Worm (Caenorhabditis elegans) whole organism, L2 larva: ENCODE data around the gene Y39H10B.2.

ENCODE experiments used
- C34F6.9 ChIP-seq: fragments of 150-350 bp; optimal IDR thresholded peaks from 2 replicates; lab custom pipeline; 2014; ENCODE audit warnings: missing biosample characterization, missing genetic modification characterization
- F13H6.1 ChIP-seq: sonication (generic microtip); optimal IDR thresholded peaks from 2 replicates; lab custom pipeline; 2016; ENCODE audit warnings: missing genetic modification characterization, missing compliant biosample characterization
- R02D3.7 ChIP-seq: fragments of 150-350 bp; optimal IDR thresholded peaks from 2 replicates; lab custom pipeline; 2014; ENCODE audit warnings: missing biosample characterization, missing genetic modification characterization
- Y55F3AM.14 ChIP-seq: fragments of 200-800 bp; sonication (Bioruptor generic); optimal IDR thresholded peaks from 2 replicates; lab custom pipeline; 2018; ENCODE audit warnings: mild to moderate bottlenecking, missing genetic modification characterization, missing compliant biosample characterization
- ZK546.5 ChIP-seq: sonication (generic microtip); optimal IDR thresholded peaks from 2 replicates; lab custom pipeline; 2017; ENCODE audit warnings: missing biosample characterization, missing genetic modification characterization
- aly-2 ChIP-seq: fragments of 150-350 bp; optimal IDR thresholded peaks from 2 replicates; lab custom pipeline; 2014; ENCODE audit warnings: missing biosample characterization, missing genetic modification characterization
- ceh-16 ChIP-seq: fragments of 150-350 bp; optimal IDR thresholded peaks from 2 replicates; lab custom pipeline; 2014; ENCODE audit warnings: missing biosample characterization, missing genetic modification characterization
- ceh-82 ChIP-seq: fragments of 150-350 bp; optimal IDR thresholded peaks from 2 replicates; lab custom pipeline; 2014; ENCODE audit warnings: missing biosample characterization, missing genetic modification characterization
- crh-2 ChIP-seq: sonication (generic microtip); optimal IDR thresholded peaks from 2 replicates; lab custom pipeline; 2017; ENCODE audit warnings: missing biosample characterization, missing genetic modification characterization
- egl-27 ChIP-seq: sonication (generic microtip); optimal IDR thresholded peaks from 3 replicates; lab custom pipeline; 2017; ENCODE audit warnings: missing biosample characterization, missing genetic modification reagents, missing genetic modification characterization
- elt-1 ChIP-seq: fragments of 150-350 bp; optimal IDR thresholded peaks from 2 replicates; lab custom pipeline; 2014; ENCODE audit warnings: missing biosample characterization, missing genetic modification characterization
- elt-3 ChIP-seq: sonication (generic microtip); optimal IDR thresholded peaks from 2 replicates; lab custom pipeline; 2017; ENCODE audit warnings: missing biosample characterization, missing genetic modification characterization
- fos-1 ChIP-seq: fragments of 150-350 bp; optimal IDR thresholded peaks from 2 replicates; lab custom pipeline; 2014; ENCODE audit warnings: missing biosample characterization, missing genetic modification characterization
- gmeb-1 ChIP-seq: fragments of 150-350 bp; optimal IDR thresholded peaks from 2 replicates; lab custom pipeline; 2014; ENCODE audit warnings: missing biosample characterization, missing genetic modification characterization
- lin-11 ChIP-seq: fragments of 150-350 bp; sonication (generic microtip); optimal IDR thresholded peaks from 2 replicates; lab custom pipeline; 2014; ENCODE audit warnings: missing biosample characterization, missing genetic modification characterization, inconsistent platforms, mixed read lengths
- lin-13 ChIP-seq: fragments of 150-350 bp; optimal IDR thresholded peaks from 2 replicates; lab custom pipeline; 2014; ENCODE audit warnings: missing biosample characterization, missing genetic modification reagents, missing genetic modification characterization
- lin-39 ChIP-seq: fragments of 150-350 bp; optimal IDR thresholded peaks from 2 replicates; lab custom pipeline; 2014; ENCODE audit warnings: missing biosample characterization, missing genetic modification reagents, missing genetic modification characterization
- lsy-2 ChIP-seq, 2 experiments: fragments of 150-350 bp in 1 of 2; sonication (generic microtip) in 1 of 2; optimal IDR thresholded peaks; 2 replicates each; lab custom pipeline; 2014 to 2017; ENCODE audit warnings: missing biosample characterization in 2 of 2, missing genetic modification characterization in 2 of 2
- mab-5 ChIP-seq: fragments of 150-350 bp; optimal IDR thresholded peaks from 2 replicates; lab custom pipeline; 2014; ENCODE audit warnings: missing biosample characterization, missing genetic modification characterization
- mdl-1 ChIP-seq, 2 experiments: fragments of 150-350 bp in 1 of 2; sonication (generic microtip) in 1 of 2; optimal IDR thresholded peaks; 2 replicates each; lab custom pipeline; 2017; ENCODE audit warnings: missing biosample characterization in 2 of 2, missing genetic modification characterization in 2 of 2
- nhr-10 ChIP-seq: sonication (generic microtip); optimal IDR thresholded peaks from 2 replicates; lab custom pipeline; 2017; ENCODE audit warnings: missing biosample characterization, missing genetic modification characterization
- nhr-12 ChIP-seq: fragments of 150-350 bp; optimal IDR thresholded peaks from 2 replicates; lab custom pipeline; 2014; ENCODE audit warnings: missing biosample characterization, missing genetic modification characterization
- nhr-129 ChIP-seq: fragments of 150-350 bp; optimal IDR thresholded peaks from 2 replicates; lab custom pipeline; 2014; ENCODE audit warnings: missing biosample characterization, missing genetic modification characterization
- nhr-21 ChIP-seq: fragments of 150-350 bp; optimal IDR thresholded peaks from 2 replicates; lab custom pipeline; 2014; ENCODE audit warnings: missing biosample characterization, missing genetic modification characterization
- nhr-237 ChIP-seq: fragments of 150-350 bp; optimal IDR thresholded peaks from 2 replicates; lab custom pipeline; 2014; ENCODE audit warnings: missing biosample characterization, missing genetic modification characterization
- nhr-25 ChIP-seq: fragments of 150-350 bp; sonication (generic microtip); optimal IDR thresholded peaks from 3 replicates; lab custom pipeline; 2014; ENCODE audit warnings: missing biosample characterization, missing genetic modification characterization
- sem-4 ChIP-seq: fragments of 150-350 bp; optimal IDR thresholded peaks from 2 replicates; lab custom pipeline; 2014; ENCODE audit warnings: missing biosample characterization, missing genetic modification reagents, missing genetic modification characterization
- sma-3 ChIP-seq: sonication (generic microtip); optimal IDR thresholded peaks from 2 replicates; lab custom pipeline; 2016; ENCODE audit warnings: missing genetic modification reagents, missing genetic modification characterization, missing compliant biosample characterization
- sma-9 ChIP-seq, 2 experiments: fragments of 150-350 bp in 1 of 2; sonication (generic microtip) in 1 of 2; optimal IDR thresholded peaks; 2 replicates each; lab custom pipeline; 2014 to 2016; ENCODE audit warnings: missing genetic modification characterization in 2 of 2, mild to moderate bottlenecking in 1 of 2, missing biosample characterization in 1 of 2, missing compliant biosample characterization in 1 of 2, missing genetic modification reagents in 1 of 2, moderate library complexity in 1 of 2
- snpc-4 ChIP-seq: fragments of 150-350 bp; optimal IDR thresholded peaks from 2 replicates; lab custom pipeline; 2014; ENCODE audit warnings: missing biosample characterization, missing genetic modification characterization
- unc-39 ChIP-seq: fragments of 150-350 bp; optimal IDR thresholded peaks from 2 replicates; lab custom pipeline; 2014; ENCODE audit warnings: missing biosample characterization, missing genetic modification characterization
- unc-55 ChIP-seq: fragments of 150-350 bp; sonication (generic microtip); optimal IDR thresholded peaks from 3 replicates; lab custom pipeline; 2014; ENCODE audit warnings: missing biosample characterization, missing genetic modification reagents, missing genetic modification characterization
- unc-62 ChIP-seq: fragments of 150-350 bp; optimal IDR thresholded peaks from 2 replicates; lab custom pipeline; 2014; ENCODE audit warnings: missing biosample characterization, missing genetic modification reagents, missing genetic modification characterization
- zag-1 ChIP-seq: fragments of 150-350 bp; optimal IDR thresholded peaks from 2 replicates; lab custom pipeline; 2014; ENCODE audit warnings: missing biosample characterization, missing genetic modification characterization
- ztf-4 ChIP-seq: fragments of 150-350 bp; optimal IDR thresholded peaks from 2 replicates; lab custom pipeline; 2014; ENCODE audit warnings: missing biosample characterization, missing genetic modification characterization

Gene Y39H10B.2

DNA sequence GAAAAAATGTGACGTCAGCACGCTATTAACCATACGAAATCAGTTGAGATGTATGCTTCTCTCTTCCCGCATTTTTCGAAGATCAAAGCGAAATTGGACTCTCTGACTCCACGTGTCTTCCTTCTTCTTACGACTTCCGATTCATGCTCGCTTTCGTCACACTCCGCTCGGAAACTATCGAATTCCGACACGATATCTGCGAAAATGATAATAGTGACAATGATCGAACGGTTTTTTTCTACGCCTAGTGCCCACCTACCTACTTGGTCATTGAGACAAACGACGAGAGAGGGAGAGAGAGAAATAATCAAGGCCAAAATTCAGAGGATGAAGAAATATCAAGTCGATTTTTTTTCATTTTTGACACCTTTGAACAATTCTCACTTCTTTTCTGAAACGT lies 25.1 kb downstream of the Y39H10B.2 start:
- TF ChIP-seq fos-1 (tag; lab: Kevin White, UChicago): peak; percentile 15
- TF ChIP-seq snpc-4: no peak

DNA sequence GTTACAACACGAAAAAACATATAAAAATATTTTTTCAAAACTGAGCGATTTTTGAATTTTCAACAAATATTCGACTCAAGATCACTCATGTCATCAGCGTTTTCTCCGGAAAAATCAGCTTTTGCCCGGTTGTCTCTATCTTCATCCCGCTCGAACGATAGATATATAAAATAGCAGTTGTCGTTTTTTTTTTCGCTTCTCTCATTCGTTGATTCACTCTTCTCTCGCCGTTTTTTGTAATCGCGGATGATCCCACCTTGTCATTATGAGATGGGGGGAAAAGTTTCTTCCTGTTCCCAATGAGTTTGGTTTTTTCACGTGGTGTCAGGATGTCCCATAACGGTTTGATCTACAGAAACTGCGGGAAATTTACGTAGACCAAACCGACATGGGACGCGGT lies 26.7 kb downstream of the Y39H10B.2 start:
- TF ChIP-seq F13H6.1 (peak; percentile 1), zag-1 (tag; lab: Kevin White, UChicago) (no peak), sma-9 (GFP tag; optimal IDR thresholded peaks at IDR 0.05; lab: Kevin White, UChicago) (peak; percentile 1), sma-9 (tag; optimal IDR thresholded peaks at IDR 0.05; lab: Kevin White, UChicago) (no peak), lsy-2 (tag; optimal IDR thresholded peaks at IDR 0.05; lab: Kevin White, UChicago) (peak in 1 of 2 experiments; percentile 26)

DNA sequence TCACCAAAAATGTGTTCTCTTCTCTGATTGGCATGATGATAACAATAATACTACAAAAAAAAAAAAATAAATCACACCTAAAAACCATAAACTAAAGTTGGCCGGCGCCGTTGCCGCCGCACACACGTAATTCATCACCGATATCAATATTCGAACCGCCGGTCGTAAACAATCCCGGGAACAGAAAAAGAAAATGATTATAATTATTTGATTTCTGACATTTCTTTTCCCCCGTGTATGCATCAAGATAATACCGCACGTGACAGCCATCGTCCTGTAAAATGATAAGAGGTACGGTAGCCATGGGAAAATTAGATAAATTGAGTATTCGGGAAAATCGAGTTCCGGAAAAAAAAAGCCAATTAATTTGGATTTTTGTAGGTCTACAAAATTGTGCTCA lies 28.5 kb downstream of the Y39H10B.2 start:
- no peak for TF ChIP-seq elt-3 (tag; lab: Kevin White, UChicago)
- TF ChIP-seq mab-5 (tag; lab: Kevin White, UChicago): no peak
- TF ChIP-seq crh-2 (tag; lab: Kevin White, UChicago): peak; percentile 59
- no peak for TF ChIP-seq snpc-4
- TF ChIP-seq fos-1 (tag; lab: Kevin White, UChicago): peak; percentile 60
- peak; percentile 72 for TF ChIP-seq sma-9 (GFP tag; optimal IDR thresholded peaks at IDR 0.05; lab: Kevin White, UChicago)
- no peak for TF ChIP-seq sma-9 (tag; optimal IDR thresholded peaks at IDR 0.05; lab: Kevin White, UChicago)
- peak; percentile 39 for TF ChIP-seq gmeb-1 (tag; lab: Kevin White, UChicago)
- TF ChIP-seq nhr-12 (tag; lab: Kevin White, UChicago): no peak
- no peak for TF ChIP-seq unc-62 (GFP tag; lab: Kevin White, UChicago)
- TF ChIP-seq F13H6.1: peak; percentile 50
- peak in 1 of 2 experiments; percentile 45 for TF ChIP-seq lsy-2 (tag; optimal IDR thresholded peaks at IDR 0.05; lab: Kevin White, UChicago)
- TF ChIP-seq sma-3 (GFP tag; lab: Kevin White, UChicago): peak; percentile 26

DNA sequence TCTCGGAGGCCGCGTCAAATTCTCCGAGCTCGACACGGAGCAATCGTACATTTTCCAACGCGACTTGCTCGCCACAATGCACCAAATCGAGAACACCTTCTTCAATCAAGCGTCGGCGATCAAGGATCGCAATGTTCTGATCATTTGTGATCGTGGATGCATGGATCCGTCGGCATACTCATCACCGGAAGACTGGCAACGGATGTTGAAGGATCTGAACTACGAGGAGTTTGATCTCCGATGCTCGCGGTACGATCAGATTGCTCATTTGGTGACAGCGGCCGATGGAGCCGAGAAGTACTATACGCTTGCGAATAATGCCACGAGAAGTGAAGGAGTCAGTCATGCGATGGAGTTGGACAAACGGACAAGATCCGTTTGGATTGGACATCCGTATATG lies 29.9 kb downstream of the Y39H10B.2 start:
- TF ChIP-seq ceh-16 (tag; lab: Kevin White, UChicago) (no peak), sma-9 (GFP tag; optimal IDR thresholded peaks at IDR 0.05; lab: Kevin White, UChicago) (no peak), sma-9 (tag; optimal IDR thresholded peaks at IDR 0.05; lab: Kevin White, UChicago) (no peak), lin-11 (no peak), lin-39 (no peak), Y55F3AM.14 (no peak), nhr-12 (tag; lab: Kevin White, UChicago) (no peak), unc-39 (no peak), elt-3 (tag; lab: Kevin White, UChicago) (no peak), R02D3.7 (tag; lab: Kevin White, UChicago) (no peak), sma-3 (GFP tag; lab: Kevin White, UChicago) (no peak), zag-1 (tag; lab: Kevin White, UChicago) (no peak), nhr-21 (tag; lab: Kevin White, UChicago) (no peak), ZK546.5 (tag; lab: Kevin White, UChicago) (no peak), nhr-10 (tag; lab: Kevin White, UChicago) (no peak), elt-1 (tag; lab: Kevin White, UChicago) (no peak), ceh-82 (no peak), aly-2 (no peak), mdl-1 (tag; optimal IDR thresholded peaks at IDR 0.05; lab: Kevin White, UChicago) (no peak)

DNA sequence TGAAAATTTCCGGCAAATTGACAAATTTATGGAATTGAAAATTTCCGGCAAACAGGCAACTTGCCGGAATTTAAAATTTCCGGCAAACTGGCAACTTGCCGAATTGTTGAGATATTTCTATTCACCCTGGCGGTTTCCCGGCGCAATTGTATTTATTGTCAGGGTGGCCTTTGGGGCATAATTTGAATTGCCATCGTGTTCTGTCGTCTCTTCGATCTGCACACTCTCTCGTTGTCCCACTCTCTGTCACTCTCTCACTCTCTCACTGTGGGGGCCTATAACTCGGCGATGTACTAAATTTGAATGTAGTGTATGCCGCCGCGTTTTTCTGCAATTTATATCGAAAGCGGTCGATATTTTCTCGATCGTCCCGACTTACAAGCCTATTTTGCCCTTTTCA lies 34.4 kb downstream of the Y39H10B.2 start:
- TF ChIP-seq sma-9 (GFP tag; optimal IDR thresholded peaks at IDR 0.05; lab: Kevin White, UChicago) (peak; percentile 21), sma-9 (tag; optimal IDR thresholded peaks at IDR 0.05; lab: Kevin White, UChicago) (no peak), nhr-10 (tag; lab: Kevin White, UChicago) (no peak)

DNA sequence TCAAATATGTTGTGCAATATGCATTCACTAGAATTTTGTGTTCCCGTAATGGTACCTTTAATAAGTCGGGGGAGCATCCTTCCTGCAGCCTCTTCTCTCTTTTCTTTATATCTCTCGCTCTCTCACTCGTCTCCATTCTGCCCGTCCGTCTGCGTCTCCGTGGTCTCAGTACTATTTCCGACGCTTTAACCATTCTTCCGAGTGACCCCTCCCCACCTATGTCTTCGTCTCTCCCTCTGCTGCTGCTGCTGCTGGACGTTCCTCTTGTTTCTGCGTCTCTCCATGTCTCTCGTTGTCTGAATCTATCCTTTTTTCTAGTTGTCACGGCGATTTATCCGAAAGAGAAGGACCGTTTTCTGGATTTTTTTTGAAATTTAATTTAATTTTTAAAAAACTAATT lies 35.3 kb downstream of the Y39H10B.2 start:
- peak; percentile 56 for TF ChIP-seq nhr-25
- TF ChIP-seq nhr-12 (tag; lab: Kevin White, UChicago): no peak
- TF ChIP-seq crh-2 (tag; lab: Kevin White, UChicago): peak; percentile 40
- TF ChIP-seq ZK546.5 (tag; lab: Kevin White, UChicago): no peak
- TF ChIP-seq lin-11: no peak
- no peak for TF ChIP-seq nhr-237 (tag; lab: Kevin White, UChicago)
- peak; percentile 98 for TF ChIP-seq F13H6.1
- peak; percentile 2 for TF ChIP-seq sem-4 (tag; lab: Kevin White, UChicago)
- peak in 1 of 2 experiments; percentile 69 for TF ChIP-seq lsy-2 (tag; optimal IDR thresholded peaks at IDR 0.05; lab: Kevin White, UChicago)
- peak; percentile 3 for TF ChIP-seq mab-5 (tag; lab: Kevin White, UChicago)
- peak; percentile 69 for TF ChIP-seq unc-55 (GFP tag; lab: Kevin White, UChicago)
- peak; percentile 15 for TF ChIP-seq zag-1 (tag; lab: Kevin White, UChicago)
- peak; percentile 68 for TF ChIP-seq fos-1 (tag; lab: Kevin White, UChicago)
- TF ChIP-seq gmeb-1 (tag; lab: Kevin White, UChicago): peak; percentile 56
- TF ChIP-seq nhr-129 (tag; lab: Kevin White, UChicago): peak; percentile 65
- TF ChIP-seq nhr-10 (tag; lab: Kevin White, UChicago): no peak
- TF ChIP-seq C34F6.9: peak; percentile 62
- no peak for TF ChIP-seq elt-3 (tag; lab: Kevin White, UChicago)
- peak; percentile 88 for TF ChIP-seq sma-9 (GFP tag; optimal IDR thresholded peaks at IDR 0.05; lab: Kevin White, UChicago)
- TF ChIP-seq sma-9 (tag; optimal IDR thresholded peaks at IDR 0.05; lab: Kevin White, UChicago): no peak
- peak; percentile 42 for TF ChIP-seq egl-27 (tag; lab: Kevin White, UChicago)
- peak; percentile 40 for TF ChIP-seq lin-13 (GFP tag; lab: Kevin White, UChicago)
- TF ChIP-seq ztf-4 (tag; lab: Kevin White, UChicago): peak; percentile 28
- peak; percentile 56 for TF ChIP-seq sma-3 (GFP tag; lab: Kevin White, UChicago)
- no peak for TF ChIP-seq ceh-82
- TF ChIP-seq mdl-1 (tag; optimal IDR thresholded peaks at IDR 0.05; lab: Kevin White, UChicago): peak in 1 of 2 experiments; percentile 40
